Worm (Caenorhabditis elegans) whole organism, L1 larva: ENCODE results near the gene ilys-6.

ENCODE experiments used
- C04F5.9 ChIP-seq: sonication (generic microtip); optimal IDR thresholded peaks from 2 replicates; lab custom pipeline; 2016; ENCODE audit warnings: missing genetic modification characterization, missing compliant biosample characterization
- C34B4.2 ChIP-seq: sonication (generic microtip); optimal IDR thresholded peaks from 2 replicates; lab custom pipeline; 2017; ENCODE audit warnings: mild to moderate bottlenecking, missing genetic modification characterization, missing compliant biosample characterization
- F16B12.6 ChIP-seq: fragments of 150-350 bp; optimal IDR thresholded peaks from 2 replicates; lab custom pipeline; 2014; ENCODE audit warnings: missing biosample characterization, missing genetic modification characterization
- aly-2 ChIP-seq: fragments of 150-350 bp; optimal IDR thresholded peaks from 2 replicates; lab custom pipeline; 2014; ENCODE audit warnings: missing biosample characterization, missing genetic modification characterization
- ama-1 ChIP-seq: fragments of 150-350 bp; optimal IDR thresholded peaks from 2 replicates; lab custom pipeline; 2014
- blmp-1 ChIP-seq: fragments of 150-350 bp; optimal IDR thresholded peaks from 2 replicates; lab custom pipeline; 2014; ENCODE audit warnings: missing biosample characterization, missing genetic modification characterization
- ceh-63 ChIP-seq: fragments of 200-800 bp; sonication (Bioruptor generic); optimal IDR thresholded peaks from 2 replicates; lab custom pipeline; 2018; ENCODE audit warnings: mild to moderate bottlenecking, missing genetic modification characterization, missing compliant biosample characterization
- ceh-82 ChIP-seq, 3 experiments: fragments of 150-350 bp in 1 of 3; sonication (generic microtip) in 2 of 3; optimal IDR thresholded peaks; 2 replicates each; lab custom pipeline; 2014 to 2017; ENCODE audit warnings: missing biosample characterization in 3 of 3, missing genetic modification characterization in 3 of 3
- dpl-1 ChIP-seq, 3 experiments: fragments of 150-350 bp in 2 of 3; sonication (generic microtip) in 1 of 3; optimal IDR thresholded peaks; 2 replicates each; lab custom pipeline; 2014 to 2017; ENCODE audit warnings: missing biosample characterization in 3 of 3, missing genetic modification characterization in 3 of 3, missing genetic modification reagents in 3 of 3
- efl-1 ChIP-seq, 4 experiments: fragments of 150-350 bp; optimal IDR thresholded peaks in 3 of 4; peaks in 1 of 4; 1 replicate in 1 of 4; 2 replicates in 3 of 4; lab custom pipeline; 2014; ENCODE audit warnings: missing biosample characterization in 2 of 4, missing genetic modification characterization in 2 of 4, missing genetic modification reagents in 2 of 4
- elt-2 ChIP-seq: sonication (generic microtip); optimal IDR thresholded peaks from 2 replicates; lab custom pipeline; 2016; ENCODE audit warnings: missing genetic modification characterization, mild to moderate bottlenecking, inconsistent platforms, missing compliant biosample characterization, missing genetic modification reagents
- elt-3 ChIP-seq, 6 experiments: fragments of 150-350 bp in 1 of 6; sonication (generic microtip); optimal IDR thresholded peaks; 2 replicates each; lab custom pipeline; 2017 to 2018; ENCODE audit warnings: missing biosample characterization in 6 of 6, missing genetic modification characterization in 6 of 6, inconsistent platforms in 1 of 6
- ets-5 ChIP-seq: fragments of 200-800 bp; sonication (Bioruptor generic); IDR thresholded peaks from 2 replicates; pipeline ENCODE4 v1.3.6; 2022; ENCODE audit warnings: missing genetic modification characterization, missing compliant biosample characterization
- fkh-8 ChIP-seq: sonication (generic microtip); optimal IDR thresholded peaks from 2 replicates; lab custom pipeline; 2016; ENCODE audit warnings: mild to moderate bottlenecking, missing genetic modification characterization, missing compliant biosample characterization
- grh-1 ChIP-seq: fragments of 200-800 bp; sonication (Bioruptor generic); IDR thresholded peaks from 2 replicates; pipeline ENCODE4 v1.3.6; 2022; ENCODE audit warnings: missing genetic modification reagents, missing genetic modification characterization, missing compliant biosample characterization
- lin-14 ChIP-seq: fragments of 200-800 bp; sonication (Bioruptor generic); optimal IDR thresholded peaks from 2 replicates; lab custom pipeline; 2018; ENCODE audit warnings: mild to moderate bottlenecking, missing genetic modification characterization, moderate library complexity, missing compliant biosample characterization
- lin-35 ChIP-seq, 2 experiments: fragments of 150-350 bp; optimal IDR thresholded peaks; 2 replicates each; lab custom pipeline; 2014; ENCODE audit warnings: missing biosample characterization in 2 of 2, missing genetic modification characterization in 2 of 2, missing genetic modification reagents in 2 of 2
- mab-9 ChIP-seq: fragments of 200-800 bp; sonication (Bioruptor generic); IDR thresholded peaks from 2 replicates; pipeline ENCODE4 v1.3.6; 2022; ENCODE audit warnings: missing genetic modification reagents, missing genetic modification characterization, missing compliant biosample characterization
- nhr-19 ChIP-seq: fragments of 200-800 bp; sonication (Bioruptor generic); conservative IDR thresholded peaks from 2 replicates; pipeline ENCODE4 v1.3.6; 2022; ENCODE audit warnings: missing genetic modification characterization, missing compliant biosample characterization
- nhr-20 ChIP-seq: sonication (generic microtip); optimal IDR thresholded peaks from 2 replicates; lab custom pipeline; 2016; ENCODE audit warnings: mild to moderate bottlenecking, missing genetic modification characterization, missing compliant biosample characterization
- nhr-237 ChIP-seq: fragments of 150-350 bp; optimal IDR thresholded peaks from 2 replicates; lab custom pipeline; 2014; ENCODE audit warnings: missing biosample characterization, missing genetic modification characterization
- nhr-28 ChIP-seq: fragments of 150-350 bp; optimal IDR thresholded peaks from 2 replicates; lab custom pipeline; 2014; ENCODE audit warnings: missing biosample characterization, missing genetic modification characterization
- nhr-47 ChIP-seq: sonication (generic microtip); optimal IDR thresholded peaks from 2 replicates; lab custom pipeline; 2016; ENCODE audit warnings: mild to moderate bottlenecking, missing genetic modification characterization, moderate library complexity, missing compliant biosample characterization
- nhr-71 ChIP-seq: sonication (generic microtip); optimal IDR thresholded peaks from 2 replicates; lab custom pipeline; 2016; ENCODE audit warnings: mild to moderate bottlenecking, missing genetic modification characterization, moderate library complexity, missing compliant biosample characterization
- nhr-76 ChIP-seq: sonication (generic microtip); optimal IDR thresholded peaks from 2 replicates; lab custom pipeline; 2017; ENCODE audit warnings: missing biosample characterization, missing genetic modification characterization
- nhr-85 ChIP-seq: sonication (generic microtip); peaks from one replicate; lab custom pipeline; 2016; ENCODE audit warnings: missing genetic modification characterization, inconsistent platforms, missing compliant biosample characterization
- nhr-90 ChIP-seq: sonication (generic microtip); optimal IDR thresholded peaks from 2 replicates; lab custom pipeline; 2016; ENCODE audit warnings: mild to moderate bottlenecking, missing genetic modification characterization, missing compliant biosample characterization; ENCODE audit not compliant: poor library complexity
- pag-3 ChIP-seq: sonication (generic microtip); optimal IDR thresholded peaks from 2 replicates; lab custom pipeline; 2017; ENCODE audit warnings: missing genetic modification characterization, mild to moderate bottlenecking, missing compliant biosample characterization, antibody characterized with exemption, borderline replicate concordance; ENCODE audit not compliant: insufficient read depth
- skn-1 ChIP-seq: fragments of 150-350 bp; optimal IDR thresholded peaks from 2 replicates; lab custom pipeline; 2014; ENCODE audit warnings: missing biosample characterization, missing genetic modification characterization
- snpc-4 ChIP-seq: fragments of 150-350 bp; optimal IDR thresholded peaks from 2 replicates; lab custom pipeline; 2014; ENCODE audit warnings: missing biosample characterization, missing genetic modification characterization
- snu-23 ChIP-seq: sonication (generic microtip); optimal IDR thresholded peaks from 2 replicates; lab custom pipeline; 2016; ENCODE audit warnings: missing genetic modification characterization, missing compliant biosample characterization
- sox-4 ChIP-seq: sonication (generic microtip); optimal IDR thresholded peaks from 2 replicates; lab custom pipeline; 2016; ENCODE audit warnings: missing genetic modification characterization, missing compliant biosample characterization
- sptf-1 ChIP-seq: fragments of 150-350 bp; optimal IDR thresholded peaks from 2 replicates; lab custom pipeline; 2014; ENCODE audit warnings: missing biosample characterization, missing genetic modification characterization
- swsn-7 ChIP-seq: sonication (generic microtip); optimal IDR thresholded peaks from 2 replicates; lab custom pipeline; 2016; ENCODE audit warnings: missing genetic modification characterization, missing compliant biosample characterization
- unc-130 ChIP-seq: fragments of 150-350 bp; optimal IDR thresholded peaks from 2 replicates; lab custom pipeline; 2017; ENCODE audit warnings: missing biosample characterization, missing genetic modification characterization, inconsistent platforms
- unc-30 ChIP-seq: sonication (generic microtip); optimal IDR thresholded peaks from 2 replicates; lab custom pipeline; 2017; ENCODE audit warnings: missing biosample characterization, missing genetic modification characterization
- zag-1 ChIP-seq: fragments of 150-350 bp; optimal IDR thresholded peaks from 2 replicates; lab custom pipeline; 2014; ENCODE audit warnings: missing biosample characterization, missing genetic modification characterization

ilys-6 gene

ce11 chrIV:4085787-4086262 lies 22.4 kb upstream of the ilys-6 start, which contains the start of gene C35B1.2 (continued):
- TF ChIP-seq F16B12.6 (tag; lab: Kevin White, UChicago) (peak; percentile 86), C04F5.9 (tag; lab: Kevin White, UChicago) (no peak), elt-3 (tag; optimal IDR thresholded peaks at IDR 0.05; lab: Kevin White, UChicago) (no peak), grh-1 (GFP tag; lab: Robert Waterston, UW) (no peak), nhr-237 (no peak), dpl-1 (GFP tag; optimal IDR thresholded peaks at IDR 0.05; lab: Kevin White, UChicago) (peak; percentile 2 to 57 (median 54)), zag-1 (tag; lab: Kevin White, UChicago) (no peak), nhr-85 (tag; lab: Kevin White, UChicago) (peak; percentile 63), nhr-20 (tag; lab: Kevin White, UChicago) (peak; percentile 11), pag-3 (tag; lab: Kevin White, UChicago) (no peak), ama-1 (lab: Kevin White, UChicago) (no peak), snu-23 (GFP tag; lab: Kevin White, UChicago) (peak; percentile 41), nhr-71 (tag; lab: Kevin White, UChicago) (peak; percentile 43), unc-130 (tag; lab: Kevin White, UChicago) (no peak), lin-14 (GFP tag; lab: Kevin White, UChicago) (no peak), efl-1 (optimal IDR thresholded peaks at IDR 0.05; lab: Kevin White, UChicago) (peak; percentile 31 to 55), efl-1 (GFP tag; optimal IDR thresholded peaks at IDR 0.05 in 1 of 2; lab: Kevin White, UChicago) (peak; percentile 36 to 88), lin-35 (GFP tag; optimal IDR thresholded peaks at IDR 0.05; lab: Kevin White, UChicago) (peak in 1 of 2 experiments; percentile 17), C34B4.2 (no peak)
- TF ChIP-seq, all 84 proteins: peak for 16

ce11 chrIV:4085022-4085421 lies 21.5 kb upstream of the ilys-6 start:
- TF ChIP-seq snpc-4 (tag; lab: Kevin White, UChicago): no peak
- TF ChIP-seq sptf-1 (tag; lab: Kevin White, UChicago): no peak
- no peak for TF ChIP-seq aly-2 (tag; lab: Kevin White, UChicago)
- TF ChIP-seq ceh-63 (GFP tag; lab: Kevin White, UChicago): no peak
- no peak for TF ChIP-seq elt-3 (tag; optimal IDR thresholded peaks at IDR 0.05; lab: Kevin White, UChicago)
- TF ChIP-seq mab-9 (GFP tag; lab: Robert Waterston, UW): no peak
- peak; percentile 48 for TF ChIP-seq elt-2 (tag; lab: Kevin White, UChicago)
- peak; percentile 28; the same call in 1 of the 2 replicates for TF ChIP-seq nhr-19
- TF ChIP-seq lin-35 (GFP tag; optimal IDR thresholded peaks at IDR 0.05; lab: Kevin White, UChicago): peak in 1 of 2 experiments; percentile 57
- peak; percentile 8 for TF ChIP-seq blmp-1 (tag; lab: Kevin White, UChicago)
- TF ChIP-seq ceh-82 (tag; optimal IDR thresholded peaks at IDR 0.05; lab: Kevin White, UChicago): no peak
- peak; percentile 98 for TF ChIP-seq skn-1 (tag; lab: Kevin White, UChicago)
- no peak for TF ChIP-seq nhr-28 (tag; lab: Kevin White, UChicago)
- TF ChIP-seq sox-4: no peak
- no peak for TF ChIP-seq nhr-76 (tag; lab: Kevin White, UChicago)
- TF ChIP-seq ets-5 (GFP tag; lab: Robert Waterston, UW): no peak
- peak; percentile 27 for TF ChIP-seq snu-23 (GFP tag; lab: Kevin White, UChicago)
- TF ChIP-seq fkh-8 (tag; lab: Kevin White, UChicago): no peak
- no peak for TF ChIP-seq nhr-47
- no peak for TF ChIP-seq swsn-7 (tag; lab: Kevin White, UChicago)
- peak; percentile 7 for TF ChIP-seq nhr-90 (tag; lab: Kevin White, UChicago)
- peak; percentile 83 for TF ChIP-seq nhr-85 (tag; lab: Kevin White, UChicago)

ce11 chrIV:4084109-4084508 lies 20.6 kb upstream of the ilys-6 start, which contains the start of gene C35B1.5:
TSS of gene C35B1.5 (minus strand) at chrIV:4084209.
- TF ChIP-seq nhr-71 (tag; lab: Kevin White, UChicago) (no peak), fkh-8 (tag; lab: Kevin White, UChicago) (no peak), unc-30 (tag; lab: Kevin White, UChicago) (no peak), zag-1 (tag; lab: Kevin White, UChicago) (no peak)
